Fruit fly (Drosophila melanogaster): ENCODE results near the gene CG9117.

DNA sequence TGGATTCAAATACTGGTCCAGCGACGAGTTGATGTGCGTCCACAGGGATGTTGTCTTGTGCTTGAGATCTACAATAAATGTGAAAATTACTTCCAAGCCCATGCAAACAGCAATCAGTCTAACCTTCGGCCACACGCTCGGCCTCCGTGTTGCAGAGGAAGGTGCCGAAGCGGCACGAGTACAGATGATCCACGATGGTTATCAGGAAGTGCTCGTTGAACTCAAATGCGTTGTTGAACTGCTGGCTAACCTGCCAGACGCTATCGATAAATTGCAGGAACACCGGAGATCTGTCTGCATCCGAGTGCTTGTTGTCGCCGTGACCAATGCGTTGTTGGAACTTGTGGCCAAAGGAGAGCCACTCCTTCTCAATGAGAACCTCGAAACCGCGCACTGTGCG is 2.5 kb downstream of the CG9117 start:
- TF ChIP-seq CG14655 (GFP tag; optimal IDR thresholded peaks at IDR 0.05) (no peak), Pif1A (GFP tag; optimal IDR thresholded peaks at IDR 0.05) (no peak), CG13204 (GFP tag; optimal IDR thresholded peaks at IDR 0.05) (no peak), EcR (GFP tag; optimal IDR thresholded peaks at IDR 0.05) (no peak), CG15710 (tag; optimal IDR thresholded peaks at IDR 0.05) (no peak), CG8301 (tag; optimal IDR thresholded peaks at IDR 0.05) (no peak), D1 (tag; optimal IDR thresholded peaks at IDR 0.05) (no peak), rn (GFP tag; IDR thresholded peaks at IDR 0.05) (no peak), CG10348 (GFP tag; IDR thresholded peaks at IDR 0.05) (no peak), CG8159 (tag; optimal IDR thresholded peaks at IDR 0.05) (no peak), CG32121 (GFP tag; IDR thresholded peaks at IDR 0.05) (no peak), CG4496 (GFP tag; IDR thresholded peaks at IDR 0.05) (no peak)
